Worm (Caenorhabditis elegans) whole organism, L1 larva: ENCODE results near the gene clec-172.

Experiments used
- C16A3.4 ChIP-seq: fragments of 150-350 bp; optimal IDR thresholded peaks from 2 replicates; lab custom pipeline; 2014; ENCODE audit warnings: missing biosample characterization, missing genetic modification characterization
- C34B4.2 ChIP-seq: sonication (generic microtip); optimal IDR thresholded peaks from 2 replicates; lab custom pipeline; 2017; ENCODE audit warnings: mild to moderate bottlenecking, missing genetic modification characterization, missing compliant biosample characterization
- F16B12.6 ChIP-seq: fragments of 150-350 bp; optimal IDR thresholded peaks from 2 replicates; lab custom pipeline; 2014; ENCODE audit warnings: missing biosample characterization, missing genetic modification characterization
- blmp-1 ChIP-seq: fragments of 150-350 bp; optimal IDR thresholded peaks from 2 replicates; lab custom pipeline; 2014; ENCODE audit warnings: missing biosample characterization, missing genetic modification characterization
- ceh-63 ChIP-seq: fragments of 200-800 bp; sonication (Bioruptor generic); optimal IDR thresholded peaks from 2 replicates; lab custom pipeline; 2018; ENCODE audit warnings: mild to moderate bottlenecking, missing genetic modification characterization, missing compliant biosample characterization
- ceh-8 ChIP-seq: fragments of 200-800 bp; sonication (Bioruptor generic); optimal IDR thresholded peaks from 2 replicates; lab custom pipeline; 2018; ENCODE audit warnings: mild to moderate bottlenecking, missing genetic modification characterization, moderate library complexity, missing compliant biosample characterization
- ceh-82 ChIP-seq, 3 experiments: fragments of 150-350 bp in 1 of 3; sonication (generic microtip) in 2 of 3; optimal IDR thresholded peaks; 2 replicates each; lab custom pipeline; 2014 to 2017; ENCODE audit warnings: missing biosample characterization in 3 of 3, missing genetic modification characterization in 3 of 3
- ceh-88 ChIP-seq: fragments of 200-800 bp; sonication (Bioruptor generic); IDR thresholded peaks from 2 replicates; pipeline ENCODE4 v1.3.6; 2022; ENCODE audit warnings: missing genetic modification characterization, missing compliant biosample characterization
- ceh-90 ChIP-seq: sonication (generic microtip); optimal IDR thresholded peaks from 2 replicates; lab custom pipeline; 2016; ENCODE audit warnings: missing genetic modification characterization, missing compliant biosample characterization
- ces-1 ChIP-seq: fragments of 150-350 bp; optimal IDR thresholded peaks from 2 replicates; lab custom pipeline; 2014; ENCODE audit warnings: missing biosample characterization, missing genetic modification reagents, missing genetic modification characterization
- dpl-1 ChIP-seq, 3 experiments: fragments of 150-350 bp in 2 of 3; sonication (generic microtip) in 1 of 3; optimal IDR thresholded peaks; 2 replicates each; lab custom pipeline; 2014 to 2017; ENCODE audit warnings: missing biosample characterization in 3 of 3, missing genetic modification characterization in 3 of 3, missing genetic modification reagents in 3 of 3
- efl-1 ChIP-seq, 4 experiments: fragments of 150-350 bp; optimal IDR thresholded peaks in 3 of 4; peaks in 1 of 4; 1 replicate in 1 of 4; 2 replicates in 3 of 4; lab custom pipeline; 2014; ENCODE audit warnings: missing biosample characterization in 2 of 4, missing genetic modification characterization in 2 of 4, missing genetic modification reagents in 2 of 4
- efl-3 ChIP-seq: fragments of 200-800 bp; sonication (Bioruptor generic); optimal IDR thresholded peaks from 2 replicates; lab custom pipeline; 2018; ENCODE audit warnings: mild to moderate bottlenecking, missing genetic modification characterization, missing compliant biosample characterization
- egl-27 ChIP-seq, 2 experiments: fragments of 150-350 bp in 1 of 2; sonication (generic microtip); optimal IDR thresholded peaks; 3 replicates each; lab custom pipeline; 2017 to 2018; ENCODE audit warnings: missing biosample characterization in 2 of 2, missing genetic modification characterization in 2 of 2, missing genetic modification reagents in 2 of 2
- ets-5 ChIP-seq: fragments of 200-800 bp; sonication (Bioruptor generic); IDR thresholded peaks from 2 replicates; pipeline ENCODE4 v1.3.6; 2022; ENCODE audit warnings: missing genetic modification characterization, missing compliant biosample characterization
- fkh-8 ChIP-seq: sonication (generic microtip); optimal IDR thresholded peaks from 2 replicates; lab custom pipeline; 2016; ENCODE audit warnings: mild to moderate bottlenecking, missing genetic modification characterization, missing compliant biosample characterization
- fos-1 ChIP-seq: fragments of 150-350 bp; optimal IDR thresholded peaks from 2 replicates; lab custom pipeline; 2014; ENCODE audit warnings: missing biosample characterization, missing genetic modification characterization
- grh-1 ChIP-seq: fragments of 200-800 bp; sonication (Bioruptor generic); IDR thresholded peaks from 2 replicates; pipeline ENCODE4 v1.3.6; 2022; ENCODE audit warnings: missing genetic modification reagents, missing genetic modification characterization, missing compliant biosample characterization
- hlh-17 ChIP-seq: fragments of 200-800 bp; sonication (Bioruptor generic); optimal IDR thresholded peaks from 2 replicates; lab custom pipeline; 2018; ENCODE audit warnings: missing genetic modification characterization, mild to moderate bottlenecking, missing compliant biosample characterization, moderate library complexity, borderline replicate concordance
- hpl-2 ChIP-seq: fragments of 150-350 bp; optimal IDR thresholded peaks from 2 replicates; lab custom pipeline; 2014; ENCODE audit warnings: missing biosample characterization, missing genetic modification reagents, missing genetic modification characterization
- irx-1 ChIP-seq: sonication (generic microtip); optimal IDR thresholded peaks from 2 replicates; lab custom pipeline; 2016; ENCODE audit warnings: missing genetic modification characterization, missing compliant biosample characterization
- lin-35 ChIP-seq, 2 experiments: fragments of 150-350 bp; optimal IDR thresholded peaks; 2 replicates each; lab custom pipeline; 2014; ENCODE audit warnings: missing biosample characterization in 2 of 2, missing genetic modification characterization in 2 of 2, missing genetic modification reagents in 2 of 2
- lir-3 ChIP-seq: sonication (generic microtip); optimal IDR thresholded peaks from 2 replicates; lab custom pipeline; 2016; ENCODE audit warnings: mild to moderate bottlenecking, missing genetic modification characterization, moderate library complexity, missing compliant biosample characterization; ENCODE audit not compliant: poor library complexity
- lsy-2 ChIP-seq, 2 experiments: fragments of 150-350 bp; optimal IDR thresholded peaks; 2 replicates each; lab custom pipeline; 2014; ENCODE audit warnings: missing biosample characterization in 2 of 2, missing genetic modification characterization in 2 of 2
- mab-9 ChIP-seq: fragments of 200-800 bp; sonication (Bioruptor generic); IDR thresholded peaks from 2 replicates; pipeline ENCODE4 v1.3.6; 2022; ENCODE audit warnings: missing genetic modification reagents, missing genetic modification characterization, missing compliant biosample characterization
- mdl-1 ChIP-seq, 2 experiments: fragments of 150-350 bp; optimal IDR thresholded peaks; 2 replicates each; lab custom pipeline; 2014 to 2017; ENCODE audit warnings: missing biosample characterization in 2 of 2, missing genetic modification characterization in 2 of 2, inconsistent platforms in 1 of 2
- mef-2 ChIP-seq: fragments of 150-350 bp; optimal IDR thresholded peaks from 2 replicates; lab custom pipeline; 2014; ENCODE audit warnings: missing biosample characterization, missing genetic modification characterization
- nhr-12 ChIP-seq: sonication (generic microtip); optimal IDR thresholded peaks from 2 replicates; lab custom pipeline; 2017; ENCODE audit warnings: missing biosample characterization, missing genetic modification characterization
- nhr-19 ChIP-seq: fragments of 200-800 bp; sonication (Bioruptor generic); conservative IDR thresholded peaks from 2 replicates; pipeline ENCODE4 v1.3.6; 2022; ENCODE audit warnings: missing genetic modification characterization, missing compliant biosample characterization
- nhr-28 ChIP-seq: fragments of 150-350 bp; optimal IDR thresholded peaks from 2 replicates; lab custom pipeline; 2014; ENCODE audit warnings: missing biosample characterization, missing genetic modification characterization
- nhr-47 ChIP-seq: sonication (generic microtip); optimal IDR thresholded peaks from 2 replicates; lab custom pipeline; 2016; ENCODE audit warnings: mild to moderate bottlenecking, missing genetic modification characterization, moderate library complexity, missing compliant biosample characterization
- nhr-71 ChIP-seq: sonication (generic microtip); optimal IDR thresholded peaks from 2 replicates; lab custom pipeline; 2016; ENCODE audit warnings: mild to moderate bottlenecking, missing genetic modification characterization, moderate library complexity, missing compliant biosample characterization
- nhr-76 ChIP-seq: sonication (generic microtip); optimal IDR thresholded peaks from 2 replicates; lab custom pipeline; 2017; ENCODE audit warnings: missing biosample characterization, missing genetic modification characterization
- nhr-77 ChIP-seq: fragments of 150-350 bp; optimal IDR thresholded peaks from 2 replicates; lab custom pipeline; 2014; ENCODE audit warnings: missing biosample characterization, missing genetic modification characterization
- pag-3 ChIP-seq: sonication (generic microtip); optimal IDR thresholded peaks from 2 replicates; lab custom pipeline; 2017; ENCODE audit warnings: missing genetic modification characterization, mild to moderate bottlenecking, missing compliant biosample characterization, antibody characterized with exemption, borderline replicate concordance; ENCODE audit not compliant: insufficient read depth
- pqm-1 ChIP-seq: sonication (generic microtip); optimal IDR thresholded peaks from 3 replicates; lab custom pipeline; 2017; ENCODE audit warnings: missing biosample characterization, missing genetic modification characterization
- skn-1 ChIP-seq: fragments of 150-350 bp; optimal IDR thresholded peaks from 2 replicates; lab custom pipeline; 2014; ENCODE audit warnings: missing biosample characterization, missing genetic modification characterization
- snpc-4 ChIP-seq: fragments of 150-350 bp; optimal IDR thresholded peaks from 2 replicates; lab custom pipeline; 2014; ENCODE audit warnings: missing biosample characterization, missing genetic modification characterization
- snu-23 ChIP-seq: sonication (generic microtip); optimal IDR thresholded peaks from 2 replicates; lab custom pipeline; 2016; ENCODE audit warnings: missing genetic modification characterization, missing compliant biosample characterization
- sptf-1 ChIP-seq: fragments of 150-350 bp; optimal IDR thresholded peaks from 2 replicates; lab custom pipeline; 2014; ENCODE audit warnings: missing biosample characterization, missing genetic modification characterization
- sup-37 ChIP-seq: fragments of 200-800 bp; sonication (Bioruptor generic); optimal IDR thresholded peaks from 2 replicates; lab custom pipeline; 2018; ENCODE audit warnings: mild to moderate bottlenecking, missing genetic modification characterization, missing compliant biosample characterization
- tbx-2 ChIP-seq: sonication (generic microtip); optimal IDR thresholded peaks from 2 replicates; lab custom pipeline; 2016; ENCODE audit warnings: missing genetic modification characterization, missing compliant biosample characterization
- tlp-1 ChIP-seq: fragments of 150-350 bp; optimal IDR thresholded peaks from 2 replicates; lab custom pipeline; 2014; ENCODE audit warnings: missing biosample characterization, missing genetic modification characterization
- unc-130 ChIP-seq: fragments of 150-350 bp; optimal IDR thresholded peaks from 2 replicates; lab custom pipeline; 2017; ENCODE audit warnings: missing biosample characterization, missing genetic modification characterization, inconsistent platforms
- unc-62 ChIP-seq: fragments of 150-350 bp; optimal IDR thresholded peaks from 2 replicates; lab custom pipeline; 2014; ENCODE audit warnings: missing biosample characterization, missing genetic modification reagents, missing genetic modification characterization
- unc-86 ChIP-seq: sonication (generic microtip); optimal IDR thresholded peaks from 2 replicates; lab custom pipeline; 2016; ENCODE audit warnings: missing genetic modification characterization, missing compliant biosample characterization
- xbp-1 ChIP-seq: sonication (generic microtip); optimal IDR thresholded peaks from 2 replicates; lab custom pipeline; 2016; ENCODE audit warnings: missing genetic modification characterization, missing compliant biosample characterization
- ztf-11 ChIP-seq, 2 experiments: sonication (generic microtip); optimal IDR thresholded peaks; 2 replicates each; lab custom pipeline; 2016 to 2017; ENCODE audit warnings: missing genetic modification characterization in 2 of 2, missing biosample characterization in 1 of 2, missing compliant biosample characterization in 1 of 2
- ztf-4 ChIP-seq: fragments of 150-350 bp; optimal IDR thresholded peaks from 2 replicates; lab custom pipeline; 2014; ENCODE audit warnings: missing biosample characterization, missing genetic modification characterization

clec-172 gene

DNA sequence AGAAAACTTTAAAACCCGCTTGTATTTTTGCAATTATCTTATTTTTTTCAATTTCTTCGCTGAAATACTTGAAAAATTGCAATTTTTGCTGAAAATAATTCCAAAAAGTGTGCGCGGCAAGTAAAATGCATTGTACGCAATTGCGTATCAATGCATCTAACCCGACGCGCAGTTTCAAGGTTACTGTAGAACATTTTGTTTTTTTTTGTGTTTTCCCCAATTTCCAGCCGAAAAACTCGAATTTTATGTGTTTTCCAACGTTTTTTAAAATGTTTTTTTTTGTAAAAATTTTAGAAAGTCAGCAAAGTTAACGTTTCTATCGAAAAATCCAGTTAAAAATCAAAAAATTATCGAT, 19.8 kb downstream of the clec-172 start:
- TF ChIP-seq efl-1 (optimal IDR thresholded peaks at IDR 0.05; lab: Kevin White, UChicago): peak in 1 of 2 experiments; percentile 3
- TF ChIP-seq efl-1 (GFP tag; optimal IDR thresholded peaks at IDR 0.05 in 1 of 2; lab: Kevin White, UChicago): no peak
- peak in 1 of 2 experiments; percentile 25 for TF ChIP-seq lsy-2 (tag; optimal IDR thresholded peaks at IDR 0.05; lab: Kevin White, UChicago)
- no peak for TF ChIP-seq skn-1 (tag; lab: Kevin White, UChicago)

DNA sequence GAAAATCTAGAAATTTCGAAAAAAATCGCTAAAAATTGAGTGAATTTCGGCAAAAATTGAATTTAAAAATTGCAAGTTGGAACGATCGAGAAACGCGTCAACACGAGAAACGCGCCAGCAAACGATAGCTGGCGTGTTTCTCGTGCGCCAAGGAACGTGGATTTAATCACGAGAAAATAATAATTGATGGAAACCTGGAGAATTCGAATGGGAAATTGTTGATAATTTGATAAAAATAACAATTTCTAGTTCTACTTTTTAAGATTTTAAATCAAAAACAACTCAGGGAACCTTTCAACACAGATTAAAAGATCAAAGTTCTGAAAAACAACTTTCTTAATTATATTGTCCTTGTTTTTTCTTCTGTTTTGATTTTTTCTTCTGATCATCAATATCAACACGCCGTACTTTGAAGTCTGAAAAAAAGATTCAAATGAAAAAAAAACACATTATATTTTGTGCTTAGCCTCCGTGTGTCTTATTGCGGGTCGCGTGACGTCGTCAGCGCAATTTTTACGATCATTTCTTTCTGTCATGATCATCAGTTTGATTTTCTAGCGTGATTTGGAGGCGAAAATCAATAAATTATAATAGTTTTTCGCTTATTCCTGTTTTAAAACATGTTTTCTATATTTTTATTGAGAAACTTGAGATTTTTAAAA, 20.3 kb downstream of the clec-172 start, which contains the start of gene npp-20:
Gene npp-20 (minus strand): TSS at position 6 of the 662 bp plus-strand sequence.
- TF ChIP-seq ztf-4 (no peak), tbx-2 (tag; lab: Kevin White, UChicago) (peak; percentile 54), snpc-4 (tag; lab: Kevin White, UChicago) (peak; percentile 38), skn-1 (tag; lab: Kevin White, UChicago) (peak; percentile 15), unc-86 (peak; percentile 36), grh-1 (peak; percentile 66), nhr-28 (no peak), lin-35 (GFP tag; optimal IDR thresholded peaks at IDR 0.05; lab: Kevin White, UChicago) (peak; percentile 72 to 76), nhr-19 (peak; percentile 54), mdl-1 (tag; optimal IDR thresholded peaks at IDR 0.05; lab: Kevin White, UChicago) (peak in 1 of 2 experiments; percentile 72), ces-1 (no peak), mef-2 (tag; lab: Kevin White, UChicago) (no peak), snu-23 (peak; percentile 72), lir-3 (tag; lab: Kevin White, UChicago) (no peak), efl-3 (GFP tag; lab: Kevin White, UChicago) (no peak), pqm-1 (tag; lab: Kevin White, UChicago) (no peak), sptf-1 (tag; lab: Kevin White, UChicago) (no peak), mab-9 (GFP tag; lab: Robert Waterston, UW) (no peak), xbp-1 (peak; percentile 67), ceh-90 (tag; lab: Kevin White, UChicago) (peak; percentile 41), F16B12.6 (peak; percentile 48), hlh-17 (no peak), sup-37 (GFP tag; lab: Kevin White, UChicago) (no peak), ets-5 (GFP tag; lab: Robert Waterston, UW) (no peak), ceh-82 (tag; optimal IDR thresholded peaks at IDR 0.05; lab: Kevin White, UChicago) (peak; percentile 48 to 73 (median 72)), nhr-76 (tag; lab: Kevin White, UChicago) (no peak), unc-62 (GFP tag; lab: Kevin White, UChicago) (no peak), unc-130 (tag; lab: Kevin White, UChicago) (peak; percentile 39), tlp-1 (tag; lab: Kevin White, UChicago) (no peak), C16A3.4 (tag; lab: Kevin White, UChicago) (peak; percentile 52), efl-1 (optimal IDR thresholded peaks at IDR 0.05; lab: Kevin White, UChicago) (peak; percentile 70 to 77), efl-1 (GFP tag; optimal IDR thresholded peaks at IDR 0.05 in 1 of 2; lab: Kevin White, UChicago) (peak; percentile 78 to 97), dpl-1 (GFP tag; optimal IDR thresholded peaks at IDR 0.05; lab: Kevin White, UChicago) (peak; percentile 62 to 78 (median 78)), irx-1 (tag; lab: Kevin White, UChicago) (peak; percentile 78), fos-1 (no peak), nhr-47 (tag; lab: Kevin White, UChicago) (peak; percentile 83), nhr-77 (tag; lab: Kevin White, UChicago) (no peak), hpl-2 (GFP tag; lab: Kevin White, UChicago) (peak; percentile 39), nhr-71 (tag; lab: Kevin White, UChicago) (peak; percentile 75), ceh-8 (no peak), C34B4.2 (tag; lab: Kevin White, UChicago) (no peak), nhr-12 (tag; lab: Kevin White, UChicago) (no peak), ztf-11 (tag; optimal IDR thresholded peaks at IDR 0.05; lab: Kevin White, UChicago) (no peak), blmp-1 (tag; lab: Kevin White, UChicago) (peak; percentile 38), ceh-88 (no peak), egl-27 (tag; optimal IDR thresholded peaks at IDR 0.05; lab: Kevin White, UChicago) (no peak), pag-3 (tag; lab: Kevin White, UChicago) (no peak), ceh-63 (no peak), fkh-8 (tag; lab: Kevin White, UChicago) (no peak)
